Worm (Caenorhabditis elegans) whole organism, L4 larva: ENCODE data around the gene M03B6.4.

Experiments
- F44E2.7 ChIP-seq: fragments of 200-800 bp; sonication (Bioruptor generic); IDR thresholded peaks from 2 replicates; pipeline ENCODE4 v2.1.2; 2022; ENCODE audit warnings: missing genetic modification characterization, missing compliant biosample characterization
- T26A8.4 ChIP-seq: fragments of 200-800 bp; sonication (Bioruptor generic); IDR thresholded peaks from 2 replicates; pipeline ENCODE4 v1.3.6; 2022; ENCODE audit warnings: missing genetic modification characterization, missing compliant biosample characterization
- Y105C5A.15 ChIP-seq: fragments of 200-800 bp; sonication (Bioruptor generic); IDR thresholded peaks from 2 replicates; pipeline ENCODE4 v1.3.6; 2022; ENCODE audit warnings: missing genetic modification characterization, missing compliant biosample characterization
- Y48G9A.11 ChIP-seq: fragments of 200-800 bp; sonication (Bioruptor generic); IDR thresholded peaks from 2 replicates; pipeline ENCODE4 v1.3.6; 2022; ENCODE audit warnings: missing genetic modification reagents, missing genetic modification characterization, missing compliant biosample characterization
- Y5F2A.4 ChIP-seq: fragments of 200-800 bp; sonication (Bioruptor generic); optimal IDR thresholded peaks from 2 replicates; lab custom pipeline; 2018; ENCODE audit warnings: mild to moderate bottlenecking, missing genetic modification characterization, missing compliant biosample characterization
- ZK546.5 ChIP-seq, 2 experiments: sonication (generic microtip); optimal IDR thresholded peaks; 2 replicates each; lab custom pipeline; 2017; ENCODE audit warnings: missing biosample characterization in 2 of 2, missing genetic modification characterization in 2 of 2
- aha-1 ChIP-seq: fragments of 150-350 bp; peaks from one replicate; lab custom pipeline; 2014; ENCODE audit warnings: missing biosample characterization, missing genetic modification characterization
- ceh-20 ChIP-seq: fragments of 200-800 bp; sonication (Bioruptor generic); IDR thresholded peaks from 2 replicates; pipeline ENCODE4 v1.3.6; 2022; ENCODE audit warnings: missing genetic modification reagents, missing genetic modification characterization, missing compliant biosample characterization
- ctbp-1 ChIP-seq: fragments of 200-800 bp; sonication (Bioruptor generic); IDR thresholded peaks from 2 replicates; pipeline ENCODE4 v1.3.6; 2022; ENCODE audit warnings: missing genetic modification reagents, missing genetic modification characterization, missing compliant biosample characterization
- daf-12 ChIP-seq: fragments of 150-350 bp; optimal IDR thresholded peaks from 2 replicates; lab custom pipeline; 2014; ENCODE audit warnings: missing biosample characterization, missing genetic modification reagents, missing genetic modification characterization
- daf-16 ChIP-seq, 3 experiments: sonication (generic microtip); optimal IDR thresholded peaks; 2 replicates each; lab custom pipeline; 2016 to 2017; ENCODE audit warnings: missing genetic modification characterization in 3 of 3, missing genetic modification reagents in 3 of 3, mild to moderate bottlenecking in 2 of 3, missing compliant biosample characterization in 2 of 3, missing biosample characterization in 1 of 3, moderate library complexity in 1 of 3
- daf-19 ChIP-seq: fragments of 200-800 bp; sonication (Bioruptor generic); conservative IDR thresholded peaks from 2 replicates; pipeline ENCODE4 v1.3.6; 2022; ENCODE audit warnings: missing genetic modification characterization, missing compliant biosample characterization
- egl-43 ChIP-seq: fragments of 200-800 bp; sonication (Bioruptor generic); IDR thresholded peaks from 2 replicates; pipeline ENCODE4 v1.3.6; 2022; ENCODE audit warnings: missing genetic modification reagents, missing genetic modification characterization, missing compliant biosample characterization
- fkh-10 ChIP-seq: fragments of 150-350 bp; optimal IDR thresholded peaks from 2 replicates; lab custom pipeline; 2014; ENCODE audit warnings: missing biosample characterization, missing genetic modification reagents, missing genetic modification characterization
- hif-1 ChIP-seq, 2 experiments: sonication (generic microtip); optimal IDR thresholded peaks; 2 replicates each; lab custom pipeline; 2016 to 2017; ENCODE audit warnings: missing compliant biosample characterization in 2 of 2, missing genetic modification characterization in 2 of 2, missing genetic modification reagents in 2 of 2, missing genotype in 2 of 2, mild to moderate bottlenecking in 1 of 2
- hlh-11 ChIP-seq: fragments of 200-800 bp; sonication (Bioruptor generic); optimal IDR thresholded peaks from 2 replicates; lab custom pipeline; 2018; ENCODE audit warnings: mild to moderate bottlenecking, missing genetic modification characterization, missing compliant biosample characterization
- lin-29 ChIP-seq: fragments of 200-800 bp; sonication (Bioruptor generic); IDR thresholded peaks from 2 replicates; pipeline ENCODE4 v1.3.6; 2022; ENCODE audit warnings: missing genetic modification reagents, missing genetic modification characterization, missing compliant biosample characterization
- lir-3 ChIP-seq: sonication (generic microtip); optimal IDR thresholded peaks from 2 replicates; lab custom pipeline; 2016; ENCODE audit warnings: mild to moderate bottlenecking, missing genetic modification characterization, missing compliant biosample characterization
- madf-5 ChIP-seq, 2 experiments: fragments of 200-800 bp; sonication (Bioruptor generic); IDR thresholded peaks; 2 replicates each; pipeline ENCODE4 v1.3.6; 2022; ENCODE audit warnings: missing compliant biosample characterization in 2 of 2, missing genetic modification characterization in 2 of 2
- madf-9 ChIP-seq: fragments of 200-800 bp; sonication (Bioruptor generic); conservative IDR thresholded peaks from 2 replicates; pipeline ENCODE4 v1.3.6; 2022; ENCODE audit warnings: missing genetic modification reagents, missing genetic modification characterization, missing compliant biosample characterization
- mxl-2 ChIP-seq: fragments of 200-800 bp; sonication (Bioruptor generic); conservative IDR thresholded peaks from 2 replicates; pipeline ENCODE4 v1.3.6; 2022; ENCODE audit warnings: missing genetic modification reagents, missing genetic modification characterization, missing compliant biosample characterization
- nhr-6 ChIP-seq: fragments of 150-350 bp; optimal IDR thresholded peaks from 2 replicates; lab custom pipeline; 2014; ENCODE audit warnings: missing biosample characterization, missing genetic modification characterization
- nhr-76 ChIP-seq: fragments of 150-350 bp; optimal IDR thresholded peaks from 2 replicates; lab custom pipeline; 2014; ENCODE audit warnings: missing biosample characterization, missing genetic modification characterization
- pqm-1 ChIP-seq: sonication (generic microtip); optimal IDR thresholded peaks from 2 replicates; lab custom pipeline; 2017; ENCODE audit warnings: missing biosample characterization, missing genetic modification characterization
- saeg-2 ChIP-seq: fragments of 200-800 bp; sonication (Bioruptor generic); IDR thresholded peaks from 2 replicates; pipeline ENCODE4 v1.3.6; 2022; ENCODE audit warnings: missing genetic modification reagents, missing genetic modification characterization, missing compliant biosample characterization
- set-16 ChIP-seq: fragments of 200-800 bp; sonication (Bioruptor generic); IDR thresholded peaks from 2 replicates; pipeline ENCODE4 v1.3.6; 2022; ENCODE audit warnings: missing genetic modification reagents, missing genetic modification characterization, missing compliant biosample characterization
- snpc-4 ChIP-seq: fragments of 150-350 bp; optimal IDR thresholded peaks from 2 replicates; lab custom pipeline; 2014; ENCODE audit warnings: missing biosample characterization, missing genetic modification characterization
- tag-97 ChIP-seq: fragments of 200-800 bp; sonication (Bioruptor generic); IDR thresholded peaks from 2 replicates; pipeline ENCODE4 v1.3.6; 2022; ENCODE audit warnings: missing genetic modification characterization, missing compliant biosample characterization
- unc-130 ChIP-seq: sonication (generic microtip); optimal IDR thresholded peaks from 2 replicates; lab custom pipeline; 2016; ENCODE audit warnings: missing genetic modification reagents, missing genetic modification characterization, missing compliant biosample characterization
- unc-62 ChIP-seq, 3 experiments: fragments of 150-350 bp in 1 of 3; sonication (generic microtip); optimal IDR thresholded peaks in 2 of 3; peaks in 1 of 3; 1 replicate in 1 of 3; 2 replicates in 2 of 3; lab custom pipeline; 2014 to 2017; ENCODE audit warnings: missing biosample characterization in 3 of 3, missing genetic modification characterization in 3 of 3, missing genetic modification reagents in 3 of 3, missing genotype in 1 of 3
- zip-11 ChIP-seq: fragments of 200-800 bp; sonication (Bioruptor generic); IDR thresholded peaks from 2 replicates; pipeline ENCODE4 v1.3.6; 2022; ENCODE audit warnings: missing genetic modification characterization, missing compliant biosample characterization

M03B6.4 gene

ce11 chrX:13811929-13812328 lies 46.7 kb upstream of the M03B6.4 start (continued):
- peak in 1 of 2 experiments; percentile 24 for TF ChIP-seq hif-1 (tag; optimal IDR thresholded peaks at IDR 0.05; lab: Kevin White, UChicago)

ce11 chrX:13818791-13819190 lies 39.9 kb upstream of the M03B6.4 start:
- TF ChIP-seq egl-43 (GFP tag; lab: Robert Waterston, UW) (no peak), pqm-1 (tag; lab: Kevin White, UChicago) (peak; percentile 55), aha-1 (tag; lab: Kevin White, UChicago) (peak; percentile 85)

DNA sequence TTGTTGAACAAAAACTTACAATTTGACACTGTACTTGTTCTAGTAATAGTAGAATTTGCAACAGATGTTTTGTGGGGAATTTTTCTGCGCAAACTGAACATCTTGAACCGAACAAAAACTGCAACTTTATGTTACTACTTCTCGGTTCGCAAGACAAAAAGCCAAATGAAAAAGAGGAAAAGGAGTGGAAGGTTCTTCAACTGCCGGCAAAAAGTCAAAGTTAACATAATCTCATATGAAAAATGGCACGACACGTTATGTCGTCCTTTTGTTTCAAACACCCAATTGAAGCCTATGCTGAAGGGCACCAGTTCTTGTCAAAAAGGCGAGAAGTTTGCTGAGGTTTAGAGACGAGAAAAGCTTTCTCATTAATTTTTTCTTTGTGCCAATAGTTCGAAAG lies 35.2 kb upstream of the M03B6.4 start, which contains the start of gene twk-23:
twk-23 (minus strand) TSS at position 101 of the 400 bp plus-strand sequence.
- peak; percentile 3 for TF ChIP-seq aha-1 (tag; lab: Kevin White, UChicago)
- no peak for TF ChIP-seq daf-16 (GFP tag; optimal IDR thresholded peaks at IDR 0.05; lab: Kevin White, UChicago)
- no peak for TF ChIP-seq daf-16 (tag; optimal IDR thresholded peaks at IDR 0.05; lab: Kevin White, UChicago)
- no peak for TF ChIP-seq hlh-11 (tag; lab: Kevin White, UChicago)
- peak in 1 of 2 experiments; percentile 12 for TF ChIP-seq unc-62 (GFP tag; optimal IDR thresholded peaks at IDR 0.05 in 1 of 2; lab: Kevin White, UChicago)
- no peak for TF ChIP-seq unc-62 (tag; optimal IDR thresholded peaks at IDR 0.05; lab: Kevin White, UChicago)
- no peak for TF ChIP-seq madf-9
- no peak for TF ChIP-seq ctbp-1 (GFP tag; lab: Robert Waterston, UW)
- no peak for TF ChIP-seq unc-130 (GFP tag; lab: Kevin White, UChicago)
- TF ChIP-seq F44E2.7 (GFP tag; lab: Robert Waterston, UW): no peak

- no peak for TF ChIP-seq tag-97 (GFP tag; lab: Robert Waterston, UW)
- TF ChIP-seq T26A8.4 (GFP tag; lab: Robert Waterston, UW): no peak
- no peak for TF ChIP-seq nhr-6
- no peak for TF ChIP-seq daf-19
Measured at ce11 chrX:13833448-13833847, 25.2 kb upstream of the M03B6.4 start.

DNA sequence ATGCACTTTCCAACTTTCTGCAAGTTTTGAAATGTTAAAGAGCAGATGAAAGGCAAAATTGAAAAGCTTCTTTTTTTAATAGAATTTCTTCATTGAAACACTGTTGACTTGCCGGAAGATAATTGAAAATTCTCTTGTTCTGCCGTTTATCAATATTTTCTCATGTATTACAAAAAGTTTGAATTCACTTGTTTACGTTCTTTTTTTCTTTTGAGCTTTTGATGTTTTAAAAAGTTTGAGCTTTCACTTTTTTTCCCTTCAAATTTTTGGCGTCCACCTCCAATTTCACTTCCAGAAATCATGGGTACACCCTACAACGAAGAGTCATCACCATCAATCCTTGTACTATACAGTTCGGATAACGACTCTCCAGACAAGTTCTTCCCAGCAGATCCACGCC lies 24.5 kb upstream of the M03B6.4 start, which contains the start of gene F19D8.2:
F19D8.2 (plus strand) TSS at position 301 of the 400 bp plus-strand sequence.
- no peak for TF ChIP-seq set-16
- TF ChIP-seq aha-1 (tag; lab: Kevin White, UChicago): peak; percentile 76

DNA sequence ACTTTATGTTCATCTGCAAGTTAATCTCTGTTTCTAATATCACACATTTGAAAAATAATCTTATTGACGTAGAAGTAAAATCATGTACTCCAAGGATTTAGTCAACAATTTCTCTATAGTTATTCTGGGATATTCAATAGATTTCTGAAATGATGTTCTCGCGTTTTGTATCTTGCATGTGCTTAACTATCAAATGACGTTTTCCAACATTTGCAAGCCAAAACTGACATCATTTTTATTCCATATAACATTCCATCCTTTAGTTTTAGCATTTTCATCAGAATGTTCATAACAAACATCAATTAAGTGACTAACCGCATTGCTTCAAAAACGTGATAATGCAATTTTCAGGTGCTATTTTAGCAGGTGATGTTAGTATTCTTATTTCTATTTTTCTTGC lies 20.6 kb upstream of the M03B6.4 start:
- TF ChIP-seq set-16 (no peak), nhr-76 (tag; lab: Kevin White, UChicago) (no peak), fkh-10 (GFP tag; lab: Kevin White, UChicago) (no peak), lin-29 (GFP tag; lab: Robert Waterston, UW) (no peak), Y105C5A.15 (GFP tag; lab: Robert Waterston, UW) (no peak), unc-130 (GFP tag; lab: Kevin White, UChicago) (no peak), ZK546.5 (tag; optimal IDR thresholded peaks at IDR 0.05; lab: Kevin White, UChicago) (no peak), madf-5 (GFP tag; IDR thresholded peaks at IDR 0.05; lab: Robert Waterston, UW) (no peak), Y48G9A.11 (GFP tag; lab: Robert Waterston, UW) (no peak), ceh-20 (no peak), mxl-2 (GFP tag; lab: Robert Waterston, UW) (no peak), snpc-4 (tag; lab: Kevin White, UChicago) (no peak), Y5F2A.4 (GFP tag; lab: Kevin White, UChicago) (no peak), lir-3 (no peak), saeg-2 (no peak)

DNA sequence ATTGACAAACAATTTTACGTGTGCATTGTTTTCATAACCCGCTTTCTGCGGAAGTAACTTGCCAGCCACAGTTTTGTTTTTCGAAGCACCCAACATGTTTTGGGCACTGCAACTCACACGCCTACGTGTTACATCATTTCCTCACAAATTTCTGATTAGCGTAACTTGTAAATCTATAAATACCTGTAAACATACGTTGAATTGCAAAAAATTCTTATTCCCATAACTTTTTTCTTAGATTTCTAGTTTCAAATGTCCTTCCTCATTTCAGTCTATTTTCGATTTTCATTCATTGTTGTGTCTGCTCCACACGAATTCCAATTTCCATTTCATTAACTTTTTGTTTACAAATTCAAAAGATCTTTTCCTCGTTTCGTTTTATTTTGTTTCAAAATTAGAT lies 18.3 kb upstream of the M03B6.4 start:
- TF ChIP-seq daf-12 (tag; lab: Kevin White, UChicago) (no peak), aha-1 (tag; lab: Kevin White, UChicago) (peak; percentile 91), zip-11 (GFP tag; lab: Robert Waterston, UW) (no peak)
